Worm (Caenorhabditis elegans) whole organism, mixed stage, embryonic: Measurements from ENCODE around the gene D1054.3.

Source experiments
- bed-3 ChIP-seq: fragments of 200-800 bp; sonication (Bioruptor generic); optimal IDR thresholded peaks from 3 replicates; lab custom pipeline; 2018; ENCODE audit warnings: mild to moderate bottlenecking, missing genetic modification characterization, moderate library complexity, missing compliant biosample characterization
- ceh-43 ChIP-seq: fragments of 200-800 bp; sonication (Bioruptor generic); optimal IDR thresholded peaks from 2 replicates; lab custom pipeline; 2018; ENCODE audit warnings: mild to moderate bottlenecking, missing genetic modification characterization, moderate library complexity, missing compliant biosample characterization
- ceh-83 ChIP-seq: fragments of 200-800 bp; sonication (Bioruptor generic); optimal IDR thresholded peaks from 2 replicates; lab custom pipeline; 2018; ENCODE audit warnings: mild to moderate bottlenecking, missing genetic modification characterization, missing compliant biosample characterization
- ces-1 ChIP-seq: fragments of 150-350 bp; optimal IDR thresholded peaks from 2 replicates; lab custom pipeline; 2014; ENCODE audit warnings: missing biosample characterization, missing genetic modification reagents, missing genetic modification characterization
- drap-1 ChIP-seq: fragments of 200-800 bp; sonication (Bioruptor generic); optimal IDR thresholded peaks from 3 replicates; lab custom pipeline; 2018; ENCODE audit warnings: mild to moderate bottlenecking, missing genetic modification characterization, missing compliant biosample characterization
- elt-1 ChIP-seq: sonication (generic microtip); optimal IDR thresholded peaks from 2 replicates; lab custom pipeline; 2017; ENCODE audit warnings: missing genetic modification characterization, mild to moderate bottlenecking, missing compliant biosample characterization, antibody characterized with exemption, moderate library complexity, borderline replicate concordance; ENCODE audit not compliant: insufficient read depth
- elt-3 ChIP-seq: fragments of 150-350 bp; optimal IDR thresholded peaks from 2 replicates; lab custom pipeline; 2014; ENCODE audit warnings: missing biosample characterization, missing genetic modification characterization
- flh-1 ChIP-seq: fragments of 200-800 bp; sonication (Bioruptor generic); optimal IDR thresholded peaks from 2 replicates; lab custom pipeline; 2018; ENCODE audit warnings: mild to moderate bottlenecking, missing genetic modification characterization, moderate library complexity, missing compliant biosample characterization
- ham-2 ChIP-seq: fragments of 200-800 bp; sonication (Bioruptor generic); optimal IDR thresholded peaks from 2 replicates; lab custom pipeline; 2018; ENCODE audit warnings: mild to moderate bottlenecking, missing genetic modification characterization, missing compliant biosample characterization
- hlh-1 ChIP-seq: fragments of 150-350 bp; optimal IDR thresholded peaks from 2 replicates; lab custom pipeline; 2014; ENCODE audit warnings: missing biosample characterization, missing genetic modification reagents, missing genetic modification characterization
- lin-13 ChIP-seq: fragments of 150-350 bp; optimal IDR thresholded peaks from 2 replicates; lab custom pipeline; 2014; ENCODE audit warnings: missing biosample characterization, missing genetic modification characterization
- lsy-2 ChIP-seq: fragments of 150-350 bp; optimal IDR thresholded peaks from 2 replicates; lab custom pipeline; 2014; ENCODE audit warnings: missing biosample characterization, missing genetic modification characterization
- mab-5 ChIP-seq: fragments of 150-350 bp; optimal IDR thresholded peaks from 2 replicates; lab custom pipeline; 2014; ENCODE audit warnings: missing biosample characterization, missing genetic modification characterization
- mls-2 ChIP-seq: sonication (generic microtip); optimal IDR thresholded peaks from 2 replicates; lab custom pipeline; 2016; ENCODE audit warnings: mild to moderate bottlenecking, missing genetic modification characterization, moderate library complexity, missing compliant biosample characterization
- nhr-12 ChIP-seq: fragments of 150-350 bp; optimal IDR thresholded peaks from 2 replicates; lab custom pipeline; 2014; ENCODE audit warnings: missing biosample characterization, missing genetic modification characterization
- nhr-2 ChIP-seq: fragments of 150-350 bp; optimal IDR thresholded peaks from 2 replicates; lab custom pipeline; 2014; ENCODE audit warnings: missing biosample characterization, missing genetic modification characterization
- nhr-237 ChIP-seq: fragments of 150-350 bp; optimal IDR thresholded peaks from 2 replicates; lab custom pipeline; 2014; ENCODE audit warnings: missing biosample characterization, missing genetic modification characterization
- nhr-28 ChIP-seq: fragments of 150-350 bp; optimal IDR thresholded peaks from 2 replicates; lab custom pipeline; 2014; ENCODE audit warnings: missing biosample characterization, missing genetic modification characterization
- nhr-76 ChIP-seq: sonication (generic microtip); optimal IDR thresholded peaks from 2 replicates; lab custom pipeline; 2017; ENCODE audit warnings: missing biosample characterization, missing genetic modification characterization
- pha-4 ChIP-seq: fragments of 150-350 bp; optimal IDR thresholded peaks from 2 replicates; lab custom pipeline; 2018; ENCODE audit warnings: missing biosample characterization, missing genetic modification reagents, missing genetic modification characterization
- sem-2 ChIP-seq: fragments of 200-800 bp; sonication (Bioruptor generic); optimal IDR thresholded peaks from 2 replicates; lab custom pipeline; 2018; ENCODE audit warnings: mild to moderate bottlenecking, missing genetic modification characterization, missing compliant biosample characterization
- snpc-4 ChIP-seq: fragments of 150-350 bp; optimal IDR thresholded peaks from 2 replicates; lab custom pipeline; 2014; ENCODE audit warnings: missing biosample characterization, missing genetic modification characterization
- unc-120 ChIP-seq: sonication (generic microtip); optimal IDR thresholded peaks from 2 replicates; lab custom pipeline; 2017; ENCODE audit warnings: missing genetic modification characterization, missing compliant biosample characterization; ENCODE audit not compliant: poor library complexity, severe bottlenecking
- unc-39 ChIP-seq: fragments of 150-350 bp; optimal IDR thresholded peaks from 2 replicates; lab custom pipeline; 2014; ENCODE audit warnings: missing biosample characterization, missing genetic modification characterization
- unc-62 ChIP-seq: fragments of 150-350 bp; optimal IDR thresholded peaks from 2 replicates; lab custom pipeline; 2014; ENCODE audit warnings: missing biosample characterization, missing genetic modification reagents, missing genetic modification characterization
- zip-8 ChIP-seq: fragments of 150-350 bp; optimal IDR thresholded peaks from 2 replicates; lab custom pipeline; 2014; ENCODE audit warnings: missing biosample characterization, missing genetic modification characterization
- ztf-11 ChIP-seq: fragments of 150-350 bp; optimal IDR thresholded peaks from 2 replicates; lab custom pipeline; 2014; ENCODE audit warnings: missing biosample characterization, missing genetic modification characterization

The D1054.3 gene

DNA sequence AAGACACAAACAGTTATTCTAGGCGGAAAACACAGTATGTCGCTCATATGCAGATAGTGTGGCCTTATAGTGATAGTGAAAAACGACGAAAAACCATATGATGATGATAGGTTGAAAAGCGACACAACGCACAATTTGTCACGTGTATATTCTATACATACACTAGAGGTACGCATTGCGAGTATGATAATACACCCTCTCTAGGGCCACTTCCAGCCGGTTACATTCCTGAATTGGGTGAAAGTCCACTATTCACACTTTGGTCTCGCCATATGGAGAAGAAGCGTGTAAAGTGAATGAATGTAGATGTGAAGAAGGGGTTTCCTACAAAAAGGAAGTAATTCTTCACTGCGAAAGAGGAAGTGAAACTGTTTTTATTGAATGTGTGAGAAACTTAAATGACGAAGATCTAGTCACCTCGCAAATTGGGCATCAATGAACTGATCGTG is 41.8 kb upstream of the D1054.3 start:
- TF ChIP-seq hlh-1 (tag; lab: Kevin White, UChicago) (no peak), nhr-2 (tag; lab: Kevin White, UChicago) (no peak), snpc-4 (tag; lab: Kevin White, UChicago) (no peak), mab-5 (tag; lab: Kevin White, UChicago) (no peak), drap-1 (GFP tag; lab: Kevin White, UChicago) (no peak)
- TF ChIP-seq, all 35 proteins: peak for 0

DNA sequence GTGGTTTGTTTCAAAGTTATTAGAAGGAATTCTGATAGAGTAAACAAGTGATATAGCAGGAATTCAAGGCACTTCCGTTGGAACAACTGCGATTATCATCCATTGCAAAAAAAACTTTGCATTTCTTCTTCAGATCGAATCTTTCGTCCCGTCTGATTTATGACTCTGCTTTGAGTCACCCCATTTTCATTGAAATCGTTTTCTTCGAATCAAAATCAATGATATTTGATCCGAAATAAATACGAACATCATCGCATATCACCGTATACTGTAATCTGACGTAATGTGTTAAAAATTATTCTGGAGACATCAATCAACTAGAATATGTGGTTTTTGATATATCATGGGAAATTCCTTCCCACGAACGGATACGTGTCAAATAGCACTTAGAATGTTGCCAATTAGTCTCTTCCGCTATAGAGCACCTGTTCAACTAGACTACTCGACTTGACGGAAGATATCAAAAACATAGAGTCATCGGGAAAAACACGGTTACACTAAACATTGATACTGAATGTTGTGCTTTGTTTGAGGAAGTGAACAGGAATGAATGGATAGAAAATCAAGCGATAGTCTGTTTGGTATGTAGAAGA is 40.3 kb upstream of the D1054.3 start:
- TF ChIP-seq ces-1 (GFP tag; lab: Kevin White, UChicago) (no peak), elt-3 (tag; lab: Kevin White, UChicago) (no peak), hlh-1 (tag; lab: Kevin White, UChicago) (peak; percentile 41), unc-62 (GFP tag; lab: Kevin White, UChicago) (peak; percentile 21)

- no peak for TF ChIP-seq bed-3 (GFP tag; lab: Kevin White, UChicago)
- no peak for TF ChIP-seq nhr-12 (tag; lab: Kevin White, UChicago)
- no peak for TF ChIP-seq ceh-83 (GFP tag; lab: Kevin White, UChicago)
- no peak for TF ChIP-seq mls-2
- no peak for TF ChIP-seq drap-1 (GFP tag; lab: Kevin White, UChicago)
- TF ChIP-seq flh-1 (GFP tag; lab: Kevin White, UChicago): no peak
Observed at ce11 chrV:10731989-10732472, 39.2 kb upstream of the D1054.3 start, which contains the start of gene T28B11.1. TSS of gene T28B11.1 (minus strand) at chrV:10732422.

DNA sequence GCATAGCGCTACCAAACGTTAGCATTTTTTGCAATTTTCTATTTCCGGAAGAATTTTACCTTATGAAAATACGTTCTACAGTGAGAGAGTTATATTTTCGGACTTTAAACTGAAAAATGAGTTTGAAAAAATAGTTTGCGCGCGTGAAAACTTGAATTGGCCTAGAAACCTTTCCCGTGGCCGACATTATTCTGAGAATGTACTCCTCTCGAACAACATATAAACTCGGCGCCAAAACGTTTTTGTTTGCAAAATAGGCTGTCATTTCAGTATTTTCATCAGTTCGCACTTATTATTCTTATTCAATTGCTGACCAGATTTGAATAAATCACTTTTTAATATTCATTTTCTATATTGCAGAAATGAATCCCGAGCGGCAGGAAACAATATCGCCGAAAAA is 34.5 kb upstream of the D1054.3 start, which contains the start of the genes mre-11 and wdr-5.3:
Gene mre-11 (minus strand): TSS at position 113 of the 400 bp plus-strand sequence.
Gene wdr-5.3 (plus strand): TSS at position 361 of the 400 bp plus-strand sequence.
- TF ChIP-seq ces-1 (GFP tag; lab: Kevin White, UChicago) (no peak), flh-1 (GFP tag; lab: Kevin White, UChicago) (no peak), lin-13 (peak; percentile 23)

DNA sequence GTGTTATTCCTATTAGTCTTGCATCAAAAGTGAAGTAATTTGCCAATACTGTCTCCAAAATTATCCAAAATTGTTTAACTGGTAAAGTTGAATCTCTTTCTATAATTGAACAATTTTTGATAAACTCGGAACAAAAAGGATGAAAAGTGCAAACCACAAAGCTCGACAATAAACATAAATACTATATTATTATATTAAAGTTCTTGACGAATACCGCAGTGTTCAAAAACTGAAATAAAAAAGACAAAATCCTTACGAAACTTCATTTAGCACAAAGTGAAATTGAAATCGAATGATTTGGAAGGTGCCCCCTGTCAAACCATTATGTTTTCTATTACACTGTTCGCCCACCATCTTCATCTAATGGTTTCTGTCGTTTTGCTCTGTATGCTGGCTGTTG is 29.9 kb upstream of the D1054.3 start, which contains the start of gene ZC302.3:
Gene ZC302.3 (minus strand): TSS at position 101 of the 400 bp plus-strand sequence.
- TF ChIP-seq ham-2 (GFP tag; lab: Kevin White, UChicago): no peak
- TF ChIP-seq unc-62 (GFP tag; lab: Kevin White, UChicago): no peak
- TF ChIP-seq nhr-2 (tag; lab: Kevin White, UChicago): no peak
- no peak for TF ChIP-seq nhr-76
- TF ChIP-seq unc-39 (tag; lab: Kevin White, UChicago): no peak
- TF ChIP-seq ceh-43 (GFP tag; lab: Kevin White, UChicago): no peak
- no peak for TF ChIP-seq ztf-11 (tag; lab: Kevin White, UChicago)

DNA sequence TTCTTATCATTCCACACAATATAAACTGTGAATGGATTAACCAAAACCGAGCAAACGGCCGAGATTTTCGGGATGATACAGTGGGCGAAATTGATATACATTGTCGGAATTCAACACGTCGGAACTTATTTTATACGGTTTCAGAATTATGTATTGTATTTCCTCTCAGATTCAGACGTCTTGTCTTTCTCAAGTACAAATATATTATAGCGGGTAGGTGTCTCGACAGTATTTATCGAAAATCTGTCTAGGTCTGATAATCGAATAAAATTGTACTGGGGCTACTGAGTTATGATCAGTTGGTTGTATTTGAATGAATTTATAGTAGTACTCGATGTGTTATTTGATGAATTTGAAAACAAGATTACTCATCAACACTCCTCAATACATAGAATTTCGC is 27.6 kb upstream of the D1054.3 start, which contains the start of gene srj-22:
Gene srj-22 (minus strand): TSS at position 101 of the 400 bp plus-strand sequence.
- TF ChIP-seq unc-120 (no peak), mls-2 (no peak), ham-2 (GFP tag; lab: Kevin White, UChicago) (no peak), nhr-12 (tag; lab: Kevin White, UChicago) (no peak), ces-1 (GFP tag; lab: Kevin White, UChicago) (no peak), mab-5 (tag; lab: Kevin White, UChicago) (no peak), elt-1 (tag; lab: Kevin White, UChicago) (no peak), lsy-2 (tag; lab: Kevin White, UChicago) (no peak), drap-1 (GFP tag; lab: Kevin White, UChicago) (no peak), sem-2 (GFP tag; lab: Kevin White, UChicago) (no peak), ceh-43 (GFP tag; lab: Kevin White, UChicago) (no peak), zip-8 (no peak), elt-3 (tag; lab: Kevin White, UChicago) (no peak), nhr-2 (tag; lab: Kevin White, UChicago) (no peak), snpc-4 (tag; lab: Kevin White, UChicago) (no peak), pha-4 (tag; lab: Kevin White, UChicago) (no peak), ceh-83 (GFP tag; lab: Kevin White, UChicago) (no peak), hlh-1 (tag; lab: Kevin White, UChicago) (no peak), nhr-28 (tag; lab: Kevin White, UChicago) (no peak), nhr-237 (tag; lab: Kevin White, UChicago) (no peak)
